Fruit fly (Drosophila melanogaster) whole organism, embryonic: ENCODE data around the gene Lsp2.

Experiments used
- Ada2b ChIP-seq: fragments of 200-800 bp; sonication (Bioruptor generic); IDR thresholded peaks from 2 replicates; pipeline ENCODE4 v1.3.6; 2022; ENCODE audit warnings: missing biosample characterization, missing genetic modification characterization
- Aef1 ChIP-seq: fragments of 200-800 bp; sonication (Bioruptor generic); IDR thresholded peaks from 3 replicates; pipeline ENCODE4 v1.3.6; 2022; ENCODE audit warnings: missing biosample characterization, missing genetic modification characterization
- Atf-2 ChIP-seq: fragments of 200-800 bp; sonication (Bioruptor generic); optimal IDR thresholded peaks from 2 replicates; lab custom pipeline; 2016; ENCODE audit warnings: missing biosample characterization, missing genetic modification characterization
- Bgb ChIP-seq: fragments of 200-800 bp; sonication (Bioruptor generic); IDR thresholded peaks from 2 replicates; pipeline ENCODE4 v1.3.6; 2022; ENCODE audit warnings: missing biosample characterization, missing genetic modification characterization; ENCODE audit not compliant: partially characterized antibody
- C15 ChIP-seq: fragments of 200-800 bp; sonication (Bioruptor generic); IDR thresholded peaks from 3 replicates; pipeline ENCODE4 v1.3.6; 2022; ENCODE audit warnings: missing biosample characterization, missing genetic modification characterization
- CG10959 ChIP-seq: fragments of 200-800 bp; sonication (Bioruptor generic); IDR thresholded peaks from 2 replicates; pipeline ENCODE4 v1.3.6; 2022; ENCODE audit warnings: missing biosample characterization, missing genetic modification characterization
- CG11398 ChIP-seq: fragments of 200-800 bp; sonication (Bioruptor generic); optimal IDR thresholded peaks from 2 replicates; lab custom pipeline; 2016; ENCODE audit warnings: missing biosample characterization, missing genetic modification characterization
- CG11560 ChIP-seq: fragments of 200-800 bp; sonication (Bioruptor generic); IDR thresholded peaks from 3 replicates; pipeline ENCODE4 v1.3.6; 2022; ENCODE audit warnings: missing biosample characterization, missing genetic modification characterization
- CG12155 ChIP-seq: fragments of 200-800 bp; sonication (Bioruptor generic); optimal IDR thresholded peaks from 3 replicates; lab custom pipeline; 2016; ENCODE audit warnings: missing biosample characterization, missing genetic modification characterization
- CG15601 ChIP-seq: fragments of 200-800 bp; sonication (Bioruptor generic); optimal IDR thresholded peaks from 3 replicates; lab custom pipeline; 2019; ENCODE audit warnings: missing biosample characterization, mild to moderate bottlenecking, missing genetic modification characterization, moderate library complexity
- CG18011 ChIP-seq: fragments of 200-800 bp; sonication (Bioruptor generic); optimal IDR thresholded peaks from 2 replicates; lab custom pipeline; 2017; ENCODE audit warnings: missing biosample characterization, missing genetic modification characterization, mild to moderate bottlenecking, moderate library complexity, missing genotype
- CG2875 ChIP-seq: fragments of 200-800 bp; sonication (Bioruptor generic); optimal IDR thresholded peaks from 2 replicates; lab custom pipeline; 2017; ENCODE audit warnings: missing biosample characterization, mild to moderate bottlenecking, missing genetic modification characterization, missing genetic modification reagents
- CG4360 ChIP-seq: fragments of 200-800 bp; sonication (Bioruptor generic); IDR thresholded peaks from 2 replicates; pipeline ENCODE4 v1.3.6; 2022; ENCODE audit warnings: missing biosample characterization, missing genetic modification characterization
- CG4404 ChIP-seq: fragments of 200-800 bp; sonication (Bioruptor generic); IDR thresholded peaks from 2 replicates; pipeline ENCODE4 v1.3.6; 2022; ENCODE audit warnings: missing biosample characterization, missing genetic modification characterization
- CG5953 ChIP-seq: fragments of 200-800 bp; sonication (Bioruptor generic); IDR thresholded peaks from 2 replicates; pipeline ENCODE4 v1.3.6; 2022; ENCODE audit warnings: missing biosample characterization, missing genetic modification characterization
- CG7745 ChIP-seq: fragments of 200-800 bp; sonication (Bioruptor generic); optimal IDR thresholded peaks from 2 replicates; lab custom pipeline; 2018; ENCODE audit warnings: missing biosample characterization, mild to moderate bottlenecking, missing genetic modification characterization, moderate library complexity
- CG8359 ChIP-seq: fragments of 200-800 bp; sonication (Bioruptor generic); optimal IDR thresholded peaks from 2 replicates; lab custom pipeline; 2017; ENCODE audit warnings: missing biosample characterization, mild to moderate bottlenecking, missing genetic modification characterization, borderline replicate concordance
- CG8924 ChIP-seq: fragments of 200-800 bp; optimal IDR thresholded peaks from 3 replicates; lab custom pipeline; 2019; ENCODE audit warnings: missing biosample characterization, mild to moderate bottlenecking, missing genetic modification characterization, moderate library complexity
- Deaf1 ChIP-seq: fragments of 200-800 bp; optimal IDR thresholded peaks from 3 replicates; lab custom pipeline; 2019; ENCODE audit warnings: missing biosample characterization, mild to moderate bottlenecking, missing genetic modification characterization, moderate library complexity
- Dip2 ChIP-seq: fragments of 200-800 bp; sonication (Bioruptor generic); IDR thresholded peaks from 2 replicates; pipeline ENCODE4 v1.3.6; 2022; ENCODE audit warnings: missing biosample characterization, missing genetic modification characterization
- Drgx ChIP-seq: fragments of 200-800 bp; sonication (Bioruptor generic); IDR thresholded peaks from 2 replicates; pipeline ENCODE4 v1.3.6; 2022; ENCODE audit warnings: missing biosample characterization, missing genetic modification characterization
- HLH3B ChIP-seq: fragments of 200-800 bp; sonication (Bioruptor generic); IDR thresholded peaks from 2 replicates; pipeline ENCODE4 v1.3.6; 2022; ENCODE audit warnings: missing biosample characterization, missing genetic modification characterization
- Hmx ChIP-seq: fragments of 200-800 bp; sonication (Bioruptor generic); optimal IDR thresholded peaks from 2 replicates; lab custom pipeline; 2016; ENCODE audit warnings: missing biosample characterization, missing genetic modification characterization
- Hr3 ChIP-seq: fragments of 200-800 bp; sonication (Bioruptor generic); optimal IDR thresholded peaks from 3 replicates; lab custom pipeline; 2016; ENCODE audit warnings: missing biosample characterization, missing genetic modification characterization
- MTF-1 ChIP-seq: fragments of 200-800 bp; sonication (Bioruptor generic); optimal IDR thresholded peaks from 2 replicates; lab custom pipeline; 2018; ENCODE audit warnings: missing biosample characterization, mild to moderate bottlenecking, missing genetic modification characterization, borderline replicate concordance
- PHDP ChIP-seq: fragments of 200-800 bp; sonication (Bioruptor generic); optimal IDR thresholded peaks from 3 replicates; lab custom pipeline; 2018; ENCODE audit warnings: missing biosample characterization, mild to moderate bottlenecking, missing genetic modification characterization, moderate library complexity
- Rx ChIP-seq: fragments of 200-800 bp; sonication (Bioruptor generic); IDR thresholded peaks from 2 replicates; pipeline ENCODE4 v1.3.6; 2022; ENCODE audit warnings: missing biosample characterization, missing genetic modification characterization
- ap ChIP-seq: fragments of 200-800 bp; sonication (Bioruptor generic); IDR thresholded peaks from 2 replicates; pipeline ENCODE4 v1.3.6; 2022; ENCODE audit warnings: missing biosample characterization, missing genetic modification characterization
- br ChIP-seq: fragments of >200 bp; optimal IDR thresholded peaks from 2 replicates; lab custom pipeline; 2017
- chm ChIP-seq: fragments of 200-800 bp; sonication (Bioruptor generic); IDR thresholded peaks from 2 replicates; pipeline ENCODE4 v1.3.6; 2022; ENCODE audit warnings: missing biosample characterization, missing genetic modification characterization
- cwo ChIP-seq: fragments of 200-800 bp; sonication (Bioruptor generic); optimal IDR thresholded peaks from 3 replicates; lab custom pipeline; 2017; ENCODE audit warnings: missing biosample characterization, missing genetic modification characterization, mild to moderate bottlenecking, moderate library complexity, missing genetic modification reagents
- da ChIP-seq: fragments of 200-800 bp; sonication (Bioruptor generic); optimal IDR thresholded peaks from 2 replicates; lab custom pipeline; 2016; ENCODE audit warnings: missing biosample characterization, missing genetic modification characterization
- fd3F ChIP-seq: fragments of 200-800 bp; sonication (Bioruptor generic); optimal IDR thresholded peaks from 2 replicates; lab custom pipeline; 2018; ENCODE audit warnings: missing biosample characterization, mild to moderate bottlenecking, missing genetic modification characterization, moderate library complexity
- gcm ChIP-seq: fragments of 200-800 bp; sonication (Bioruptor generic); optimal IDR thresholded peaks from 2 replicates; lab custom pipeline; 2019; ENCODE audit warnings: missing biosample characterization, mild to moderate bottlenecking, missing genetic modification characterization, moderate library complexity
- gcm2 ChIP-seq: fragments of 200-800 bp; sonication (Bioruptor generic); optimal IDR thresholded peaks from 2 replicates; lab custom pipeline; 2016; ENCODE audit warnings: missing biosample characterization, missing genetic modification characterization
- grau ChIP-seq: fragments of 200-800 bp; optimal IDR thresholded peaks from 3 replicates; lab custom pipeline; 2019; ENCODE audit warnings: missing biosample characterization, mild to moderate bottlenecking, missing genetic modification characterization, moderate library complexity
- hkb ChIP-seq, 2 experiments: fragments of 200-800 bp in 1 of 2; fragments of >200 bp in 1 of 2; sonication (Bioruptor generic) in 1 of 2; IDR thresholded peaks in 1 of 2; optimal IDR thresholded peaks in 1 of 2; 2 replicates each; pipeline versions ENCODE4 v1.3.6 to Lab custom; 2017 to 2022; ENCODE audit warnings: missing biosample characterization in 1 of 2, missing genetic modification characterization in 1 of 2
- insv ChIP-seq, 2 experiments: fragments of 200-800 bp; sonication (Bioruptor generic); optimal IDR thresholded peaks; 3 replicates each; lab custom pipeline; 2016 to 2018; ENCODE audit warnings: missing biosample characterization in 2 of 2, missing genetic modification characterization in 2 of 2
- lbe ChIP-seq: fragments of 200-800 bp; sonication (Bioruptor generic); optimal IDR thresholded peaks from 2 replicates; lab custom pipeline; 2016; ENCODE audit warnings: missing biosample characterization, mild to moderate bottlenecking, missing genetic modification characterization
- lov ChIP-seq, 2 experiments: fragments of 200-800 bp in 1 of 2; fragments of >200 bp in 1 of 2; sonication (Bioruptor generic) in 1 of 2; IDR thresholded peaks in 1 of 2; optimal IDR thresholded peaks in 1 of 2; 2 replicates in 1 of 2; 3 replicates in 1 of 2; pipeline versions ENCODE4 v1.3.6 to Lab custom; 2017 to 2022; ENCODE audit warnings: missing biosample characterization in 1 of 2, missing genetic modification characterization in 1 of 2
- pfk ChIP-seq: fragments of 200-800 bp; sonication (Bioruptor generic); optimal IDR thresholded peaks from 2 replicates; lab custom pipeline; 2018; ENCODE audit warnings: missing biosample characterization, mild to moderate bottlenecking, missing genetic modification characterization, moderate library complexity
- pros ChIP-seq: fragments of 200-800 bp; sonication (Bioruptor generic); optimal IDR thresholded peaks from 3 replicates; lab custom pipeline; 2019; ENCODE audit warnings: missing biosample characterization, mild to moderate bottlenecking, missing genetic modification characterization, moderate library complexity
- row ChIP-seq: fragments of 200-800 bp; sonication (Bioruptor generic); IDR thresholded peaks from 3 replicates; pipeline ENCODE4 v1.3.6; 2022; ENCODE audit warnings: missing biosample characterization, missing genetic modification characterization
- sim ChIP-seq: fragments of 200-800 bp; sonication (Bioruptor generic); IDR thresholded peaks from 2 replicates; pipeline ENCODE4 v1.3.6; 2022; ENCODE audit warnings: missing biosample characterization, missing genetic modification characterization
- sob ChIP-seq: fragments of 200-800 bp; sonication (Bioruptor generic); IDR thresholded peaks from 2 replicates; pipeline ENCODE4 v1.3.6; 2022; ENCODE audit warnings: missing biosample characterization, missing genetic modification characterization
- tap ChIP-seq: fragments of 200-800 bp; optimal IDR thresholded peaks from 3 replicates; lab custom pipeline; 2019; ENCODE audit warnings: missing biosample characterization, mild to moderate bottlenecking, missing genetic modification characterization, moderate library complexity
- ttk ChIP-seq: fragments of 200-800 bp; sonication (Bioruptor generic); IDR thresholded peaks from 2 replicates; pipeline ENCODE4 v2.1.2; 2022; ENCODE audit warnings: missing biosample characterization, missing genetic modification characterization
- unpg ChIP-seq: fragments of 200-800 bp; sonication (Bioruptor generic); optimal IDR thresholded peaks from 3 replicates; lab custom pipeline; 2018; ENCODE audit warnings: missing biosample characterization, mild to moderate bottlenecking, missing genetic modification characterization, moderate library complexity
- vvl ChIP-seq: fragments of 200-800 bp; sonication (Bioruptor generic); IDR thresholded peaks from 2 replicates; pipeline ENCODE4 v1.3.6; 2022; ENCODE audit warnings: missing biosample characterization, missing genetic modification characterization

Gene Lsp2

dm6 chr3L:12122891-12123290, 6.3 kb upstream of the Lsp2 start (continued):
- TF ChIP-seq HLH3B (GFP tag; lab: Robert Waterston, UW) (no peak), CG15601 (tag; lab: Kevin White, UChicago) (no peak), Hmx (GFP tag; lab: Kevin White, UChicago) (no peak), Rx (GFP tag; lab: Robert Waterston, UW) (no peak), CG11560 (tag; lab: Robert Waterston, UW) (no peak), CG4360 (GFP tag; lab: Robert Waterston, UW) (no peak), CG10959 (GFP tag; lab: Robert Waterston, UW) (no peak), lbe (GFP tag; lab: Kevin White, UChicago) (no peak), CG4404 (GFP tag; lab: Robert Waterston, UW) (no peak), CG7745 (tag; lab: Kevin White, UChicago) (no peak)

DNA sequence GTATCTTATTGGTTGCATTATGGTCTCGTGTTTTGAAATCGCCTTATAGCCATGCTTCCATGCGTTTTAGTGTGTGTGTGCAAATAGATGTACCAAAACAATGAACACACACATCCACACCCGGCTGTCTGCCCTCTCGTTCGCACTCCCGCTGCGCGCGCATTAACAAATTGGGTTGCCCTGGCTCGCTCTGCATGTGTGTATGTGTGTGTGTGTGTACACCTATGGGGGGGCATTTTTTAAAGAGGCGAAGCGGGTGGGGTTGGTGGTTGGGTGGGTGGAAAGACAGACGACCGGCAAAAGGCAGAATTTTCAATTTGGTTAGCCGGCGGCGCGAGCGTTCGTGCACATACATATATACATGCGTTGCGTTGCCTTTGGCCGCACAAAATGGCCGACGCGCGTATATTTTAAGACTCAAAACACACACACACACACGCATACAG, 5.0 kb upstream of the Lsp2 start:
- TF ChIP-seq sim (GFP tag; lab: Robert Waterston, UW) (no peak), CG12155 (GFP tag; lab: Kevin White, UChicago) (no peak), chm (peak; percentile 40; the same call in 1 of the 2 replicates), tap (tag; lab: Kevin White, UChicago) (no peak), gcm2 (GFP tag; lab: Kevin White, UChicago) (no peak), Ada2b (no peak), lov (optimal IDR thresholded peaks at IDR 0.05; lab: Kevin White, UChicago) (no peak), lov (GFP tag; IDR thresholded peaks at IDR 0.05; lab: Robert Waterston, UW) (peak; percentile 77; the same call in 1 of the 3 replicates), C15 (no peak), insv (GFP tag; optimal IDR thresholded peaks at IDR 0.05; lab: Kevin White, UChicago) (peak in 1 of 2 experiments; percentile 1), fd3F (GFP tag; lab: Kevin White, UChicago) (no peak), da (GFP tag; lab: Kevin White, UChicago) (no peak), CG18011 (GFP tag; lab: Kevin White, UChicago) (no peak), Bgb (GFP tag; lab: Robert Waterston, UW) (peak; percentile 41; the same call in 1 of the 2 replicates), unpg (GFP tag; lab: Kevin White, UChicago) (no peak), CG2875 (no peak), ap (GFP tag; lab: Robert Waterston, UW) (no peak), Dip2 (GFP tag; lab: Robert Waterston, UW) (no peak), sob (peak; percentile 41; the same call in 1 of the 2 replicates), pfk (GFP tag; lab: Kevin White, UChicago) (no peak), Hr3 (no peak), CG5953 (GFP tag; lab: Robert Waterston, UW) (no peak), Atf-2 (GFP tag; lab: Kevin White, UChicago) (no peak), pros (GFP tag; lab: Kevin White, UChicago) (peak; percentile 89), CG11398 (GFP tag; lab: Kevin White, UChicago) (no peak), CG8359 (GFP tag; lab: Kevin White, UChicago) (no peak), ttk (peak; percentile 72; the same call in 1 of the 2 replicates), CG8924 (tag; lab: Kevin White, UChicago) (peak; percentile 77), Deaf1 (tag; lab: Kevin White, UChicago) (peak; percentile 70), Aef1 (GFP tag; lab: Robert Waterston, UW) (no peak), grau (tag; lab: Kevin White, UChicago) (peak; percentile 36), gcm (GFP tag; lab: Kevin White, UChicago) (peak; percentile 47), row (peak; percentile 11; the same call in 1 of the 3 replicates), hkb (optimal IDR thresholded peaks at IDR 0.05; lab: Kevin White, UChicago) (no peak), hkb (GFP tag; IDR thresholded peaks at IDR 0.05; lab: Robert Waterston, UW) (peak; percentile 40), PHDP (tag; lab: Kevin White, UChicago) (no peak), vvl (GFP tag; lab: Robert Waterston, UW) (peak; percentile 72), br (lab: Kevin White, UChicago) (no peak), Drgx (peak; percentile 20; the same call in 1 of the 2 replicates), cwo (GFP tag; lab: Kevin White, UChicago) (peak; percentile 91), MTF-1 (GFP tag; lab: Kevin White, UChicago) (peak; percentile 14)
